Worm (Caenorhabditis elegans) whole organism, L4 larva: ENCODE data around the gene T24D5.6.

Experiments
- D1046.2 ChIP-seq: fragments of 200-800 bp; sonication (Bioruptor generic); IDR thresholded peaks from 2 replicates; pipeline ENCODE4 v1.3.6; 2022; ENCODE audit warnings: missing genetic modification characterization, missing compliant biosample characterization
- F26F4.8 ChIP-seq: fragments of 200-800 bp; sonication (Bioruptor generic); conservative IDR thresholded peaks from 2 replicates; pipeline ENCODE4 v1.3.6; 2022; ENCODE audit warnings: missing genetic modification characterization, missing compliant biosample characterization
- F49E8.2 ChIP-seq: sonication (generic microtip); optimal IDR thresholded peaks from 2 replicates; lab custom pipeline; 2016; ENCODE audit warnings: missing compliant biosample characterization, mild to moderate bottlenecking, missing genetic modification characterization, borderline replicate concordance
- Y105C5A.15 ChIP-seq: fragments of 200-800 bp; sonication (Bioruptor generic); IDR thresholded peaks from 2 replicates; pipeline ENCODE4 v1.3.6; 2022; ENCODE audit warnings: missing genetic modification characterization, missing compliant biosample characterization
- Y48G9A.11 ChIP-seq: fragments of 200-800 bp; sonication (Bioruptor generic); IDR thresholded peaks from 2 replicates; pipeline ENCODE4 v1.3.6; 2022; ENCODE audit warnings: missing genetic modification reagents, missing genetic modification characterization, missing compliant biosample characterization
- ceh-20 ChIP-seq: fragments of 200-800 bp; sonication (Bioruptor generic); IDR thresholded peaks from 2 replicates; pipeline ENCODE4 v1.3.6; 2022; ENCODE audit warnings: missing genetic modification reagents, missing genetic modification characterization, missing compliant biosample characterization
- ces-1 ChIP-seq: fragments of 150-350 bp; sonication (generic microtip); optimal IDR thresholded peaks from 4 replicates; lab custom pipeline; 2014; ENCODE audit warnings: missing biosample characterization, missing genetic modification reagents, missing genetic modification characterization
- cey-2 ChIP-seq: sonication (generic microtip); optimal IDR thresholded peaks from 3 replicates; lab custom pipeline; 2017; ENCODE audit warnings: missing genetic modification characterization, mild to moderate bottlenecking, missing compliant biosample characterization, antibody characterized with exemption, borderline replicate concordance; ENCODE audit not compliant: insufficient read depth
- daf-16 ChIP-seq, 3 experiments: sonication (generic microtip); optimal IDR thresholded peaks; 2 replicates each; lab custom pipeline; 2016 to 2017; ENCODE audit warnings: missing genetic modification characterization in 3 of 3, missing genetic modification reagents in 3 of 3, mild to moderate bottlenecking in 2 of 3, missing compliant biosample characterization in 2 of 3, missing biosample characterization in 1 of 3, moderate library complexity in 1 of 3
- dmd-6 ChIP-seq: fragments of 200-800 bp; sonication (Bioruptor generic); IDR thresholded peaks from 2 replicates; pipeline ENCODE4 v1.3.6; 2022; ENCODE audit warnings: missing genetic modification reagents, missing genetic modification characterization, missing compliant biosample characterization
- dmd-8 ChIP-seq: fragments of 200-800 bp; sonication (Bioruptor generic); IDR thresholded peaks from 2 replicates; pipeline ENCODE4 v1.3.6; 2022; ENCODE audit warnings: missing genetic modification characterization, missing compliant biosample characterization
- dve-1 ChIP-seq: sonication (generic microtip); optimal IDR thresholded peaks from 2 replicates; lab custom pipeline; 2017; ENCODE audit warnings: antibody characterized with exemption, mild to moderate bottlenecking, missing genetic modification characterization, missing compliant biosample characterization; ENCODE audit not compliant: insufficient read depth
- egl-43 ChIP-seq: fragments of 200-800 bp; sonication (Bioruptor generic); IDR thresholded peaks from 2 replicates; pipeline ENCODE4 v1.3.6; 2022; ENCODE audit warnings: missing genetic modification reagents, missing genetic modification characterization, missing compliant biosample characterization
- fos-1 ChIP-seq: fragments of 150-350 bp; optimal IDR thresholded peaks from 2 replicates; lab custom pipeline; 2014; ENCODE audit warnings: missing biosample characterization, missing genetic modification characterization
- hif-1 ChIP-seq, 2 experiments: sonication (generic microtip); optimal IDR thresholded peaks; 2 replicates each; lab custom pipeline; 2016 to 2017; ENCODE audit warnings: missing compliant biosample characterization in 2 of 2, missing genetic modification characterization in 2 of 2, missing genetic modification reagents in 2 of 2, missing genotype in 2 of 2, mild to moderate bottlenecking in 1 of 2
- hlh-11 ChIP-seq: fragments of 200-800 bp; sonication (Bioruptor generic); optimal IDR thresholded peaks from 2 replicates; lab custom pipeline; 2018; ENCODE audit warnings: mild to moderate bottlenecking, missing genetic modification characterization, missing compliant biosample characterization
- hlh-30 ChIP-seq: sonication (generic microtip); optimal IDR thresholded peaks from 2 replicates; lab custom pipeline; 2017; ENCODE audit warnings: antibody characterized with exemption, mild to moderate bottlenecking, missing genetic modification characterization, missing compliant biosample characterization; ENCODE audit not compliant: insufficient read depth
- hmg-1.1 ChIP-seq: fragments of 200-800 bp; sonication (Bioruptor generic); IDR thresholded peaks from 2 replicates; pipeline ENCODE4 v1.3.6; 2022; ENCODE audit warnings: missing genetic modification reagents, missing genetic modification characterization, missing compliant biosample characterization
- jun-1 ChIP-seq: fragments of 150-350 bp; optimal IDR thresholded peaks from 2 replicates; lab custom pipeline; 2014; ENCODE audit warnings: missing biosample characterization, missing genetic modification reagents, missing genetic modification characterization
- lin-1 ChIP-seq: fragments of 200-800 bp; sonication (Bioruptor generic); IDR thresholded peaks from 2 replicates; pipeline ENCODE4 v1.3.6; 2022; ENCODE audit warnings: missing genetic modification reagents, missing genetic modification characterization, missing compliant biosample characterization
- lin-13 ChIP-seq: fragments of 150-350 bp; optimal IDR thresholded peaks from 2 replicates; lab custom pipeline; 2014; ENCODE audit warnings: missing biosample characterization, missing genetic modification reagents, missing genetic modification characterization
- lsy-2 ChIP-seq, 2 experiments: fragments of 150-350 bp in 1 of 2; sonication (generic microtip) in 1 of 2; optimal IDR thresholded peaks; 2 replicates each; lab custom pipeline; 2014 to 2017; ENCODE audit warnings: missing biosample characterization in 2 of 2, missing genetic modification characterization in 2 of 2
- madf-9 ChIP-seq: fragments of 200-800 bp; sonication (Bioruptor generic); conservative IDR thresholded peaks from 2 replicates; pipeline ENCODE4 v1.3.6; 2022; ENCODE audit warnings: missing genetic modification reagents, missing genetic modification characterization, missing compliant biosample characterization
- mdl-1 ChIP-seq, 2 experiments: fragments of 150-350 bp in 1 of 2; sonication (generic microtip) in 1 of 2; optimal IDR thresholded peaks; 2 replicates each; lab custom pipeline; 2014 to 2017; ENCODE audit warnings: missing biosample characterization in 2 of 2, missing genetic modification characterization in 2 of 2
- mep-1 ChIP-seq: fragments of 150-350 bp; sonication (generic microtip); optimal IDR thresholded peaks from 3 replicates; lab custom pipeline; 2014; ENCODE audit warnings: missing biosample characterization, missing genetic modification characterization
- mes-2 ChIP-seq: sonication (generic microtip); optimal IDR thresholded peaks from 2 replicates; lab custom pipeline; 2016; ENCODE audit warnings: missing genotype, mild to moderate bottlenecking, missing genetic modification characterization, missing compliant biosample characterization; ENCODE audit not compliant: poor library complexity, severe bottlenecking
- mxl-2 ChIP-seq: fragments of 200-800 bp; sonication (Bioruptor generic); conservative IDR thresholded peaks from 2 replicates; pipeline ENCODE4 v1.3.6; 2022; ENCODE audit warnings: missing genetic modification reagents, missing genetic modification characterization, missing compliant biosample characterization
- mxl-3 ChIP-seq: fragments of 200-800 bp; sonication (Bioruptor generic); optimal IDR thresholded peaks from 2 replicates; lab custom pipeline; 2018; ENCODE audit warnings: mild to moderate bottlenecking, missing genetic modification characterization, missing compliant biosample characterization
- nhr-10 ChIP-seq: fragments of 150-350 bp; optimal IDR thresholded peaks from 2 replicates; lab custom pipeline; 2014; ENCODE audit warnings: missing biosample characterization, missing genetic modification characterization
- nhr-102 ChIP-seq: sonication (generic microtip); optimal IDR thresholded peaks from 2 replicates; lab custom pipeline; 2016; ENCODE audit warnings: mild to moderate bottlenecking, missing genetic modification characterization, moderate library complexity, missing compliant biosample characterization
- nhr-25 ChIP-seq: sonication (generic microtip); optimal IDR thresholded peaks from 2 replicates; lab custom pipeline; 2017; ENCODE audit warnings: missing genetic modification characterization, mild to moderate bottlenecking, missing compliant biosample characterization, antibody characterized with exemption, moderate library complexity, borderline replicate concordance; ENCODE audit not compliant: insufficient read depth
- nhr-28 ChIP-seq: fragments of 150-350 bp; optimal IDR thresholded peaks from 2 replicates; lab custom pipeline; 2014; ENCODE audit warnings: missing biosample characterization, missing genetic modification characterization
- nhr-41 ChIP-seq: fragments of 200-800 bp; sonication (Bioruptor generic); IDR thresholded peaks from 2 replicates; pipeline ENCODE4 v1.3.6; 2022; ENCODE audit warnings: missing genetic modification reagents, missing genetic modification characterization, missing compliant biosample characterization
- nhr-48 ChIP-seq: sonication (generic microtip); optimal IDR thresholded peaks from 2 replicates; lab custom pipeline; 2016; ENCODE audit warnings: mild to moderate bottlenecking, missing genetic modification characterization, missing compliant biosample characterization
- nhr-6 ChIP-seq: fragments of 150-350 bp; optimal IDR thresholded peaks from 2 replicates; lab custom pipeline; 2014; ENCODE audit warnings: missing biosample characterization, missing genetic modification characterization
- nhr-77 ChIP-seq: fragments of 150-350 bp; optimal IDR thresholded peaks from 2 replicates; lab custom pipeline; 2014; ENCODE audit warnings: missing biosample characterization, missing genetic modification characterization
- pha-4 ChIP-seq, 2 experiments: fragments of 150-350 bp in 1 of 2; fragments of 200-800 bp in 1 of 2; sonication (Bioruptor generic) in 1 of 2; IDR thresholded peaks in 1 of 2; optimal IDR thresholded peaks in 1 of 2; 2 replicates each; pipeline versions ENCODE4 v1.3.6 to Lab custom; 2014 to 2022; ENCODE audit warnings: missing genetic modification characterization in 2 of 2, missing genetic modification reagents in 2 of 2, missing biosample characterization in 1 of 2, missing compliant biosample characterization in 1 of 2
- rbr-2 ChIP-seq: sonication (generic microtip); optimal IDR thresholded peaks from 2 replicates; lab custom pipeline; 2016; ENCODE audit warnings: missing genotype, missing genetic modification characterization, missing compliant biosample characterization
- saeg-2 ChIP-seq: fragments of 200-800 bp; sonication (Bioruptor generic); IDR thresholded peaks from 2 replicates; pipeline ENCODE4 v1.3.6; 2022; ENCODE audit warnings: missing genetic modification reagents, missing genetic modification characterization, missing compliant biosample characterization
- snpc-1.2 ChIP-seq: fragments of 200-800 bp; sonication (Bioruptor generic); IDR thresholded peaks from 2 replicates; pipeline ENCODE4 v1.3.6; 2022; ENCODE audit warnings: missing genetic modification reagents, missing genetic modification characterization, missing compliant biosample characterization
- tra-1 ChIP-seq: fragments of 200-800 bp; sonication (Bioruptor generic); IDR thresholded peaks from 2 replicates; pipeline ENCODE4 v1.3.6; 2022; ENCODE audit warnings: missing genetic modification reagents, missing genetic modification characterization, missing compliant biosample characterization
- unc-62 ChIP-seq, 3 experiments: fragments of 150-350 bp in 1 of 3; sonication (generic microtip); optimal IDR thresholded peaks in 2 of 3; peaks in 1 of 3; 1 replicate in 1 of 3; 2 replicates in 2 of 3; lab custom pipeline; 2014 to 2017; ENCODE audit warnings: missing biosample characterization in 3 of 3, missing genetic modification characterization in 3 of 3, missing genetic modification reagents in 3 of 3, missing genotype in 1 of 3
- zip-2 ChIP-seq: fragments of 150-350 bp; optimal IDR thresholded peaks from 2 replicates; lab custom pipeline; 2014; ENCODE audit warnings: missing biosample characterization, missing genetic modification characterization
- ztf-7 ChIP-seq: fragments of 150-350 bp; optimal IDR thresholded peaks from 2 replicates; lab custom pipeline; 2014; ENCODE audit warnings: missing biosample characterization, missing genetic modification characterization

T24D5.6 gene

ce11 chrX:12630005-12630404 lies 26.6 kb downstream of the T24D5.6 start:
- TF ChIP-seq hlh-30 (peak; percentile 38), pha-4 (GFP tag; IDR thresholded peaks at IDR 0.05; lab: Robert Waterston, UW) (no peak), pha-4 (tag; optimal IDR thresholded peaks at IDR 0.05; lab: Kevin White, UChicago) (peak; percentile 83), daf-16 (GFP tag; optimal IDR thresholded peaks at IDR 0.05; lab: Kevin White, UChicago) (peak in 1 of 2 experiments; percentile 13), daf-16 (tag; optimal IDR thresholded peaks at IDR 0.05; lab: Kevin White, UChicago) (no peak), fos-1 (tag; lab: Kevin White, UChicago) (no peak), nhr-41 (GFP tag; lab: Robert Waterston, UW) (no peak)
- TF ChIP-seq, all 104 proteins: peak for 3

- peak; percentile 61; the same call in 1 of the 2 replicates for TF ChIP-seq mxl-2 (GFP tag; lab: Robert Waterston, UW)
- peak in 1 of 2 experiments; percentile 31 for TF ChIP-seq lsy-2 (tag; optimal IDR thresholded peaks at IDR 0.05; lab: Kevin White, UChicago)
- TF ChIP-seq mxl-3 (GFP tag; lab: Kevin White, UChicago), result peak; percentile 88
- TF ChIP-seq nhr-28, result peak; percentile 89
- peak; percentile 20 for TF ChIP-seq jun-1 (tag; lab: Kevin White, UChicago)
- peak in 1 of 2 experiments; percentile 9 for TF ChIP-seq hif-1 (tag; optimal IDR thresholded peaks at IDR 0.05; lab: Kevin White, UChicago)
- TF ChIP-seq dmd-6 (GFP tag; lab: Robert Waterston, UW), result peak; percentile 89
- TF ChIP-seq mes-2, result peak; percentile 59
- peak; percentile 85 for TF ChIP-seq nhr-48
- peak; percentile 27 for TF ChIP-seq cey-2 (tag; lab: Kevin White, UChicago)
- TF ChIP-seq dve-1, result peak; percentile 89
- TF ChIP-seq mep-1 (tag; lab: Kevin White, UChicago), result peak; percentile 65
- peak; percentile 40 for TF ChIP-seq hmg-1.1 (GFP tag; lab: Robert Waterston, UW)
- TF ChIP-seq F26F4.8, result no peak
- no peak for TF ChIP-seq ztf-7
- TF ChIP-seq nhr-102 (tag; lab: Kevin White, UChicago), result peak; percentile 35
- TF ChIP-seq lin-13, result peak; percentile 30
- 0 out of 2 replicates have a peak, but pooled peaks have one; percentile 32 for TF ChIP-seq madf-9 (GFP tag; lab: Robert Waterston, UW)
- TF ChIP-seq Y105C5A.15 (GFP tag; lab: Robert Waterston, UW), result no peak
- TF ChIP-seq zip-2, result no peak
- TF ChIP-seq rbr-2, result peak; percentile 18
- TF ChIP-seq Y48G9A.11 (GFP tag; lab: Robert Waterston, UW), result no peak
- peak; percentile 87 for TF ChIP-seq tra-1 (GFP tag; lab: Robert Waterston, UW)
- peak; percentile 72 for TF ChIP-seq hlh-30
- TF ChIP-seq egl-43 (GFP tag; lab: Robert Waterston, UW), result 0 out of 2 replicates have a peak, but pooled peaks have one; percentile 17
- TF ChIP-seq nhr-6 (tag; lab: Kevin White, UChicago), result peak; percentile 16
- TF ChIP-seq unc-62 (GFP tag; optimal IDR thresholded peaks at IDR 0.05 in 1 of 2; lab: Kevin White, UChicago), result peak in 1 of 2 experiments; percentile 74
- no peak for TF ChIP-seq unc-62 (tag; optimal IDR thresholded peaks at IDR 0.05; lab: Kevin White, UChicago)
- no peak for TF ChIP-seq D1046.2 (GFP tag; lab: Robert Waterston, UW)
- peak; percentile 24 for TF ChIP-seq nhr-10
- peak; percentile 92 for TF ChIP-seq hlh-11
- TF ChIP-seq snpc-1.2 (GFP tag; lab: Robert Waterston, UW), result 0 out of 2 replicates have a peak, but pooled peaks have one; percentile 12
- TF ChIP-seq lin-1, result 0 out of 2 replicates have a peak, but pooled peaks have one; percentile 11
- 0 out of 2 replicates have a peak, but pooled peaks have one; percentile 37 for TF ChIP-seq saeg-2
- no peak for TF ChIP-seq F49E8.2 (tag; lab: Kevin White, UChicago)
- TF ChIP-seq nhr-77 (tag; lab: Kevin White, UChicago), result peak; percentile 72
- TF ChIP-seq nhr-25, result peak; percentile 37
- peak; percentile 36; the same call in 1 of the 2 replicates for TF ChIP-seq ceh-20
- peak; percentile 80 to 92 for TF ChIP-seq mdl-1 (tag; optimal IDR thresholded peaks at IDR 0.05; lab: Kevin White, UChicago)
- no peak for TF ChIP-seq ces-1
- TF ChIP-seq daf-16 (GFP tag; optimal IDR thresholded peaks at IDR 0.05; lab: Kevin White, UChicago), result peak in 1 of 2 experiments; percentile 21
- TF ChIP-seq daf-16 (tag; optimal IDR thresholded peaks at IDR 0.05; lab: Kevin White, UChicago), result peak; percentile 76
- 0 out of 2 replicates have a peak, but pooled peaks have one; percentile 23 for TF ChIP-seq nhr-41 (GFP tag; lab: Robert Waterston, UW)
- TF ChIP-seq dmd-8 (GFP tag; lab: Robert Waterston, UW), result no peak
Measured at ce11 chrX:12630556-12630955, 27.1 kb downstream of the T24D5.6 start.
